Fruit fly (Drosophila melanogaster) whole organism, embryonic: Measurements from ENCODE around the gene CG9706.

Experiments used
- Ets97D ChIP-seq: fragments of 200-800 bp; sonication (Bioruptor generic); optimal IDR thresholded peaks from 3 replicates; lab custom pipeline; 2016; ENCODE audit warnings: missing biosample characterization, missing genetic modification characterization
- mld ChIP-seq: fragments of 200-800 bp; sonication (Bioruptor generic); IDR thresholded peaks from 3 replicates; pipeline ENCODE4 v1.3.6; 2022; ENCODE audit warnings: missing biosample characterization, missing genetic modification characterization; ENCODE audit not compliant: partially characterized antibody
- trh ChIP-seq: fragments of 200-800 bp; sonication (Bioruptor generic); optimal IDR thresholded peaks from 2 replicates; lab custom pipeline; 2016; ENCODE audit warnings: missing biosample characterization, missing genetic modification characterization
- tup ChIP-seq: fragments of 200-800 bp; sonication (Bioruptor generic); optimal IDR thresholded peaks from 2 replicates; lab custom pipeline; 2016; ENCODE audit warnings: missing biosample characterization, mild to moderate bottlenecking, missing genetic modification characterization, moderate library complexity
- unc-4 ChIP-seq: fragments of 200-800 bp; sonication (Bioruptor generic); IDR thresholded peaks from 2 replicates; pipeline ENCODE4 v1.3.6; 2022; ENCODE audit warnings: missing biosample characterization, missing genetic modification characterization; ENCODE audit not compliant: partially characterized antibody
- vvl ChIP-seq: fragments of 200-800 bp; sonication (Bioruptor generic); IDR thresholded peaks from 2 replicates; pipeline ENCODE4 v1.3.6; 2022; ENCODE audit warnings: missing biosample characterization, missing genetic modification characterization

DNA sequence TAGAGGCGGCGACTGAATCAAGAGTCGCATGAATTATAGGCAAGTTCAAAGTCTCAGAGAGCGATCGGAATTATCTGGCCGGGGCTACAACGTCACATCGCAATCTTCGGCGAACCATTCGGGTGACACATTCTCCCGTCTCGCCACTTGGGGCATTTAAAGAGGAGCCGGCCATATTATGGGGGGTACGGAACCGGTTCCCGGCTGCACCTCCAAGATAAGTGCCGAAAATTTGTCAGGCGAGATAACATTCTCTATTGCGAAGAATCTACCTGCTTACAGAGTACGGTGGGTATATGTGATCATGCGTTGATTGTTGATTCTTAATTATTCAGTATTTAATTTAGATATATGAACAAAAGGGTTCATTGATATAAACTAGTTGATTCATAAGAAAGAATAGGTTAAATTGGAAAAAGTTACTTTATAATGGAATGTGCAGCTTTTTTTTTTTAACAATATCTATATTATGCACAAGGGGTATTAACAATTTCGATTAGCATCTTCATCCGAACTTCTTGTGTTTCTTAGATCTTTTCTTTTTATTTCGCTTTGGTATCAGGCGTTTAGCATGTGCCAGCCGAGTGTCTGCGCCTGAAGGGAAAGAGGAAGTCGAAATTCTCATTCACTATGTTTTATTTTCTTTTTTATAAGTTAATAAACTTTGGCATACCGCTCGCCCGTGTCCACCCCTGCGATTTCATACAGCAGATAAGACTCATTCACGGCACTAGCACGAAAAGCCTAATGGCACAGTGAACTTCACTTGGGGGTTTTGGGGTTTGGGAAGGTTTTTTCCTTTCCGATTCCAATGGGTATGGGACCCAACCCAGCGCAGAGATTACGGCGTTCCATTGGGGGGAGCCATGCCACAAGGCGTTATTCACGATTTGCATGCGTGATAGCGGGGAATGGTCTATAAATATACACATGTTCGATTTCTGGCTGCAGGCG is 19.0 kb downstream of the CG9706 start:
- TF ChIP-seq trh (no peak), mld (GFP tag; lab: Robert Waterston, UW) (no peak), vvl (GFP tag; lab: Robert Waterston, UW) (peak; percentile 69; the same call in 1 of the 2 replicates), Ets97D (GFP tag; lab: Kevin White, UChicago) (no peak), unc-4 (GFP tag; lab: Robert Waterston, UW) (no peak), tup (GFP tag; lab: Kevin White, UChicago) (no peak)
